Worm (Caenorhabditis elegans): ENCODE data around the gene fbxa-189.

- TF ChIP-seq sea-2 (GFP tag; IDR thresholded peaks at IDR 0.05) = no peak
- no peak for TF ChIP-seq ceh-79 (tag; optimal IDR thresholded peaks at IDR 0.05)
These were observed 5.7 kb upstream of the fbxa-189 start for ce11 chrV:17339349-17339748.

All from whole organism, young adult.